Worm (Caenorhabditis elegans): ENCODE data around the gene glrx-21.
A peak's percentile ranks its signal among the peaks of the same experiment; 100 is the strongest.

Gene glrx-21

DNA sequence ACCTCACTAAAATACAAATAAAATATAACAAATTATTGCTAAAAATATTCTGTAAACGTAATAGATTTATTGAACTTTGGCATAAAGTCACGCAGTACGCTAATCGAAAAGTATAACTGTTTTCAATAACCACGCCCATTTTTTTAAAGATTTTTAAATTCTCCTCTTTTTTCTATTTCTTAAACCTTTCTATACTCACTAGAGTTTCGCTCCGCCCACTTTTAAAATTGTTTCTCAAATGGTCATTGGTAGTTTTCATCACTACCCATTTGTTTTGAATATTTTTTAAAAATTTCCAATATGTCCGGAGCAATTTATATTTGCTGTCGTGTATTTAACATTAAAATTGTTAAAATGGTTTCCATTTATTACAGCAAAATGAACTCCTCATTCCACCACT is 16.0 kb upstream of the glrx-21 start, which contains the start of gene Y32H12A.1:
Gene Y32H12A.1 (plus strand): TSS at position 301 of the 400 bp plus-strand sequence.
- TF ChIP-seq nhr-11 (tag; optimal IDR thresholded peaks at IDR 0.05) = no peak
- no peak for TF ChIP-seq lin-39 (tag; optimal IDR thresholded peaks at IDR 0.05)
- TF ChIP-seq ceh-82 (tag; optimal IDR thresholded peaks at IDR 0.05) = no peak
- TF ChIP-seq nhr-21 (tag; optimal IDR thresholded peaks at IDR 0.05) = no peak
- TF ChIP-seq peb-1 (tag; optimal IDR thresholded peaks at IDR 0.05) = no peak
- TF ChIP-seq ama-1 (optimal IDR thresholded peaks at IDR 0.05) = no peak
- no peak for TF ChIP-seq crh-2 (tag; optimal IDR thresholded peaks at IDR 0.05)

DNA sequence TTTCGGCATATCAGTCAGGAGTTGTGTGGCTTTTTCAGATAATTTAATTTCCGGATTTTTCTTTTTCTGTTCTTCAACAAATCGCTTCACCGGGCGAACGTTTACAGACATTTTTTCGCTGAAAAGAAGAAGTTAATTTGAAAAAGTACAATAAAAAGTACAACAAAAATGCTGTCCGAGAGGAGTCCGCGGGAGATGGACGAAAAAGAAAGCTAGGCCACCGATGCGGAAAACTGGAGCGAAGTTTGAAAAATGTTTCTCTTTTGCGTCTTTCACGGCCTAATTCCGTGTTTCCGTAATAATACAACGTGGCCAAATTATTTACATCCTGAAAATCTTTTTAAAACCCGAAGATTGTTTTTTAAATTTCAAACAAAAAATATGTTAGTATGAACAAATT is 3.3 kb upstream of the glrx-21 start, which contains the start of gene thoc-5:
Gene thoc-5 (minus strand): TSS at position 152 of the 400 bp plus-strand sequence.
- TF ChIP-seq F13H6.1 (tag; optimal IDR thresholded peaks at IDR 0.05) (peak; percentile 87), sma-9 (GFP tag; optimal IDR thresholded peaks at IDR 0.05) (peak; percentile 93), sma-9 (tag; optimal IDR thresholded peaks at IDR 0.05) (no peak), ztf-11 (tag; optimal IDR thresholded peaks at IDR 0.05) (no peak), snpc-4 (tag; optimal IDR thresholded peaks at IDR 0.05) (peak; percentile 57), skn-1 (tag; optimal IDR thresholded peaks at IDR 0.05) (no peak), Y55F3AM.14 (GFP tag; optimal IDR thresholded peaks at IDR 0.05) (peak; percentile 34), nhr-12 (tag; optimal IDR thresholded peaks at IDR 0.05) (no peak), ama-1 (optimal IDR thresholded peaks at IDR 0.05) (peak; percentile 33), nhr-23 (tag; optimal IDR thresholded peaks at IDR 0.05) (no peak), lin-13 (GFP tag; optimal IDR thresholded peaks at IDR 0.05) (peak; percentile 71), lin-39 (tag; optimal IDR thresholded peaks at IDR 0.05) (no peak), dmd-4 (tag; optimal IDR thresholded peaks at IDR 0.05) (no peak), sma-3 (GFP tag; optimal IDR thresholded peaks at IDR 0.05) (peak; percentile 90), R02D3.7 (tag; optimal IDR thresholded peaks at IDR 0.05) (peak; percentile 29), mdl-1 (tag; optimal IDR thresholded peaks at IDR 0.05) (no peak), lin-11 (tag; optimal IDR thresholded peaks at IDR 0.05) (peak; percentile 75), ceh-16 (tag; optimal IDR thresholded peaks at IDR 0.05) (no peak), unc-39 (tag; optimal IDR thresholded peaks at IDR 0.05) (no peak), mbf-1 (tag; optimal IDR thresholded peaks at IDR 0.05) (no peak), nhr-11 (tag; optimal IDR thresholded peaks at IDR 0.05) (no peak), nhr-25 (tag; optimal IDR thresholded peaks at IDR 0.05) (peak; percentile 77), egl-27 (tag; optimal IDR thresholded peaks at IDR 0.05) (peak; percentile 67), fos-1 (tag; optimal IDR thresholded peaks at IDR 0.05) (peak; percentile 46), peb-1 (tag; optimal IDR thresholded peaks at IDR 0.05) (no peak), unc-55 (GFP tag; optimal IDR thresholded peaks at IDR 0.05) (peak; percentile 72), alr-1 (tag; optimal IDR thresholded peaks at IDR 0.05) (no peak), lsy-2 (tag; optimal IDR thresholded peaks at IDR 0.05) (peak; percentile 81 to 91), nhr-21 (tag; optimal IDR thresholded peaks at IDR 0.05) (peak; percentile 40), C34F6.9 (tag; optimal IDR thresholded peaks at IDR 0.05) (peak; percentile 77), elt-3 (tag; optimal IDR thresholded peaks at IDR 0.05) (no peak), aly-2 (tag; optimal IDR thresholded peaks at IDR 0.05) (no peak), sem-4 (tag; optimal IDR thresholded peaks at IDR 0.05) (peak; percentile 62), zag-1 (tag; optimal IDR thresholded peaks at IDR 0.05) (no peak), nhr-237 (tag; optimal IDR thresholded peaks at IDR 0.05) (no peak), nhr-10 (tag; optimal IDR thresholded peaks at IDR 0.05) (no peak), nhr-6 (tag; optimal IDR thresholded peaks at IDR 0.05) (peak; percentile 48), ztf-4 (tag; optimal IDR thresholded peaks at IDR 0.05) (peak; percentile 60), mab-5 (tag; optimal IDR thresholded peaks at IDR 0.05) (peak; percentile 64), ztf-1 (GFP tag; conservative IDR thresholded peaks at IDR 0.05) (no peak), ceh-82 (tag; optimal IDR thresholded peaks at IDR 0.05) (no peak), nhr-129 (tag; optimal IDR thresholded peaks at IDR 0.05) (peak; percentile 54), elt-1 (tag; optimal IDR thresholded peaks at IDR 0.05) (no peak), nhr-77 (tag; optimal IDR thresholded peaks at IDR 0.05) (no peak), gmeb-1 (tag; optimal IDR thresholded peaks at IDR 0.05) (peak; percentile 97), ZK546.5 (tag; optimal IDR thresholded peaks at IDR 0.05) (no peak), blmp-1 (tag; optimal IDR thresholded peaks at IDR 0.05; ENCODE audit: insufficient read depth) (peak; percentile 40), unc-62 (GFP tag; optimal IDR thresholded peaks at IDR 0.05) (no peak), crh-2 (tag; optimal IDR thresholded peaks at IDR 0.05) (peak; percentile 76)
